Fruit fly (Drosophila melanogaster) whole organism, embryonic: Measurements from ENCODE around the gene CG13484.

Source experiments
- Atf6 ChIP-seq: fragments of 200-800 bp; sonication (Bioruptor generic); IDR thresholded peaks from 2 replicates; pipeline ENCODE4 v1.3.6; 2022; ENCODE audit warnings: missing biosample characterization, missing genetic modification characterization
- Bgb ChIP-seq: fragments of 200-800 bp; sonication (Bioruptor generic); IDR thresholded peaks from 2 replicates; pipeline ENCODE4 v1.3.6; 2022; ENCODE audit warnings: missing biosample characterization, missing genetic modification characterization; ENCODE audit not compliant: partially characterized antibody
- C15 ChIP-seq: fragments of 200-800 bp; sonication (Bioruptor generic); IDR thresholded peaks from 3 replicates; pipeline ENCODE4 v1.3.6; 2022; ENCODE audit warnings: missing biosample characterization, missing genetic modification characterization
- CG10209 ChIP-seq: fragments of 200-800 bp; sonication (Bioruptor generic); optimal IDR thresholded peaks from 3 replicates; lab custom pipeline; 2017; ENCODE audit warnings: missing biosample characterization, mild to moderate bottlenecking, missing genetic modification characterization, missing genetic modification reagents
- CG10267 ChIP-seq: fragments of 200-800 bp; sonication (Bioruptor generic); optimal IDR thresholded peaks from 2 replicates; lab custom pipeline; 2018; ENCODE audit warnings: missing biosample characterization, mild to moderate bottlenecking, missing genetic modification characterization, moderate library complexity
- CG10565 ChIP-seq: fragments of 200-800 bp; sonication (Bioruptor generic); optimal IDR thresholded peaks from 3 replicates; lab custom pipeline; 2016; ENCODE audit warnings: missing biosample characterization, mild to moderate bottlenecking, missing genetic modification characterization
- CG11696 ChIP-seq: fragments of 200-800 bp; sonication (Bioruptor generic); IDR thresholded peaks from 2 replicates; pipeline ENCODE4 v1.3.6; 2022; ENCODE audit warnings: missing biosample characterization, missing genetic modification characterization
- CG14441 ChIP-seq: fragments of 200-800 bp; sonication (Bioruptor generic); IDR thresholded peaks from 2 replicates; pipeline ENCODE4 v1.3.6; 2022; ENCODE audit warnings: missing biosample characterization, missing genetic modification characterization
- CG14710 ChIP-seq: fragments of 200-800 bp; sonication (Bioruptor generic); optimal IDR thresholded peaks from 3 replicates; lab custom pipeline; 2019; ENCODE audit warnings: missing biosample characterization, mild to moderate bottlenecking, missing genetic modification characterization, moderate library complexity
- CG1529 ChIP-seq: fragments of 200-800 bp; sonication (Bioruptor generic); optimal IDR thresholded peaks from 3 replicates; lab custom pipeline; 2018; ENCODE audit warnings: missing biosample characterization, missing genetic modification characterization
- CG15696 ChIP-seq: fragments of 200-800 bp; sonication (Bioruptor generic); optimal IDR thresholded peaks from 2 replicates; lab custom pipeline; 2019; ENCODE audit warnings: missing biosample characterization, mild to moderate bottlenecking, missing genetic modification characterization, moderate library complexity
- CG17359 ChIP-seq: fragments of 200-800 bp; sonication (Bioruptor generic); optimal IDR thresholded peaks from 3 replicates; lab custom pipeline; 2018; ENCODE audit warnings: missing biosample characterization, mild to moderate bottlenecking, missing genetic modification characterization, moderate library complexity
- CG17361 ChIP-seq: fragments of 200-800 bp; sonication (Bioruptor generic); IDR thresholded peaks from 3 replicates; pipeline ENCODE4 v1.3.6; 2022; ENCODE audit warnings: missing biosample characterization, missing genetic modification characterization
- CG17802 ChIP-seq: fragments of 200-800 bp; sonication (Bioruptor generic); optimal IDR thresholded peaks from 2 replicates; lab custom pipeline; 2018; ENCODE audit warnings: missing biosample characterization, mild to moderate bottlenecking, missing genetic modification characterization, moderate library complexity
- CG2116 ChIP-seq: fragments of 200-800 bp; sonication (Bioruptor generic); optimal IDR thresholded peaks from 3 replicates; lab custom pipeline; 2018; ENCODE audit warnings: missing biosample characterization, mild to moderate bottlenecking, missing genetic modification characterization
- CG31224 ChIP-seq: fragments of 200-800 bp; sonication (Bioruptor generic); IDR thresholded peaks from 2 replicates; pipeline ENCODE4 v1.3.6; 2022; ENCODE audit warnings: missing biosample characterization, missing genetic modification characterization
- CG43689 ChIP-seq: fragments of 200-800 bp; sonication (Bioruptor generic); IDR thresholded peaks from 2 replicates; pipeline ENCODE4 v1.3.6; 2022; ENCODE audit warnings: missing biosample characterization, missing genetic modification characterization
- CG4707 ChIP-seq: fragments of 200-800 bp; sonication (Bioruptor generic); optimal IDR thresholded peaks from 2 replicates; lab custom pipeline; 2018; ENCODE audit warnings: missing biosample characterization, mild to moderate bottlenecking, missing genetic modification characterization, moderate library complexity
- CG6854 ChIP-seq: fragments of 200-800 bp; sonication (Bioruptor generic); optimal IDR thresholded peaks from 3 replicates; lab custom pipeline; 2017; ENCODE audit warnings: missing biosample characterization, mild to moderate bottlenecking, missing genetic modification characterization
- CG7357 ChIP-seq: fragments of 200-800 bp; sonication (Bioruptor generic); IDR thresholded peaks from 3 replicates; pipeline ENCODE4 v1.3.6; 2022; ENCODE audit warnings: missing biosample characterization, missing genetic modification characterization
- CG7745 ChIP-seq: fragments of 200-800 bp; sonication (Bioruptor generic); optimal IDR thresholded peaks from 2 replicates; lab custom pipeline; 2018; ENCODE audit warnings: missing biosample characterization, mild to moderate bottlenecking, missing genetic modification characterization, moderate library complexity
- CG7839 ChIP-seq: fragments of 200-800 bp; sonication (Bioruptor generic); optimal IDR thresholded peaks from 3 replicates; lab custom pipeline; 2018; ENCODE audit warnings: missing biosample characterization, mild to moderate bottlenecking, missing genetic modification characterization, moderate library complexity
- D19A ChIP-seq: fragments of 200-800 bp; optimal IDR thresholded peaks from 3 replicates; lab custom pipeline; 2019; ENCODE audit warnings: missing biosample characterization, mild to moderate bottlenecking, missing genetic modification characterization, moderate library complexity
- Dbx ChIP-seq: fragments of 200-800 bp; sonication (Bioruptor generic); IDR thresholded peaks from 3 replicates; pipeline ENCODE4 v1.3.6; 2022; ENCODE audit warnings: missing biosample characterization, missing genetic modification characterization
- Dp ChIP-seq: fragments of 200-800 bp; sonication (Bioruptor generic); optimal IDR thresholded peaks from 2 replicates; lab custom pipeline; 2018; ENCODE audit warnings: missing biosample characterization, mild to moderate bottlenecking, missing genetic modification characterization, moderate library complexity
- Gsc ChIP-seq: fragments of 200-800 bp; sonication (Bioruptor generic); IDR thresholded peaks from 2 replicates; pipeline ENCODE4 v1.3.6; 2022; ENCODE audit warnings: missing biosample characterization, missing genetic modification characterization
- Nf-YB ChIP-seq: fragments of 200-800 bp; sonication (Bioruptor generic); optimal IDR thresholded peaks from 3 replicates; lab custom pipeline; 2019; ENCODE audit warnings: missing biosample characterization, mild to moderate bottlenecking, missing genetic modification characterization, moderate library complexity
- Ptx1 ChIP-seq: fragments of 200-800 bp; sonication (Bioruptor generic); IDR thresholded peaks from 2 replicates; pipeline ENCODE4 v1.3.6; 2022; ENCODE audit warnings: missing biosample characterization, missing genetic modification characterization
- Rx ChIP-seq: fragments of 200-800 bp; sonication (Bioruptor generic); IDR thresholded peaks from 2 replicates; pipeline ENCODE4 v1.3.6; 2022; ENCODE audit warnings: missing biosample characterization, missing genetic modification characterization
- Sox102F ChIP-seq: fragments of 200-800 bp; sonication (Bioruptor generic); optimal IDR thresholded peaks from 2 replicates; lab custom pipeline; 2018; ENCODE audit warnings: missing biosample characterization, mild to moderate bottlenecking, missing genetic modification characterization, moderate library complexity
- abd-A ChIP-seq: fragments of 200-800 bp; sonication (Bioruptor generic); optimal IDR thresholded peaks from 3 replicates; lab custom pipeline; 2019; ENCODE audit warnings: missing biosample characterization, mild to moderate bottlenecking, missing genetic modification characterization, moderate library complexity
- da ChIP-seq: fragments of 200-800 bp; sonication (Bioruptor generic); optimal IDR thresholded peaks from 2 replicates; lab custom pipeline; 2016; ENCODE audit warnings: missing biosample characterization, missing genetic modification characterization
- disco-r ChIP-seq: fragments of 200-800 bp; sonication (Bioruptor generic); optimal IDR thresholded peaks from 2 replicates; lab custom pipeline; 2016; ENCODE audit warnings: missing biosample characterization, missing genetic modification characterization
- dmrt99B ChIP-seq: fragments of 200-800 bp; sonication (Bioruptor generic); optimal IDR thresholded peaks from 2 replicates; lab custom pipeline; 2018; ENCODE audit warnings: missing biosample characterization, mild to moderate bottlenecking, missing genetic modification characterization, moderate library complexity
- fd96Cb ChIP-seq: fragments of 200-800 bp; sonication (Bioruptor generic); optimal IDR thresholded peaks from 2 replicates; lab custom pipeline; 2018; ENCODE audit warnings: missing biosample characterization, mild to moderate bottlenecking, missing genetic modification characterization, moderate library complexity
- gcm ChIP-seq: fragments of 200-800 bp; sonication (Bioruptor generic); optimal IDR thresholded peaks from 2 replicates; lab custom pipeline; 2019; ENCODE audit warnings: missing biosample characterization, mild to moderate bottlenecking, missing genetic modification characterization, moderate library complexity
- gem ChIP-seq: fragments of 200-800 bp; sonication (Bioruptor generic); optimal IDR thresholded peaks from 2 replicates; lab custom pipeline; 2019; ENCODE audit warnings: missing biosample characterization, mild to moderate bottlenecking, missing genetic modification characterization, moderate library complexity
- gsb-n ChIP-seq: fragments of 200-800 bp; sonication (Bioruptor generic); optimal IDR thresholded peaks from 3 replicates; lab custom pipeline; 2018; ENCODE audit warnings: missing biosample characterization, mild to moderate bottlenecking, missing genetic modification characterization
- ken ChIP-seq: fragments of 200-800 bp; sonication (Bioruptor generic); IDR thresholded peaks from 3 replicates; pipeline ENCODE4 v1.3.6; 2022; ENCODE audit warnings: missing biosample characterization, missing genetic modification characterization
- lilli ChIP-seq: fragments of 200-800 bp; sonication (Bioruptor generic); optimal IDR thresholded peaks from 3 replicates; lab custom pipeline; 2016; ENCODE audit warnings: missing biosample characterization, missing genetic modification characterization
- oc ChIP-seq: fragments of 200-800 bp; sonication (Bioruptor generic); optimal IDR thresholded peaks from 2 replicates; lab custom pipeline; 2018; ENCODE audit warnings: missing biosample characterization, mild to moderate bottlenecking, missing genetic modification characterization, moderate library complexity
- prd ChIP-seq, 3 experiments: fragments of >200 bp in 2 of 3; fragments of 200-800 bp in 1 of 3; sonication (Bioruptor generic) in 1 of 3; optimal IDR thresholded peaks in 2 of 3; IDR thresholded peaks in 1 of 3; 2 replicates in 2 of 3; 3 replicates in 1 of 3; pipeline versions ENCODE4 v1.3.6 to Lab custom; 2017 to 2022; ENCODE audit warnings: missing biosample characterization in 1 of 3, missing genetic modification characterization in 1 of 3
- salm ChIP-seq: fragments of 200-800 bp; sonication (Bioruptor generic); optimal IDR thresholded peaks from 2 replicates; lab custom pipeline; 2018; ENCODE audit warnings: missing biosample characterization, mild to moderate bottlenecking, missing genetic modification characterization
- sens ChIP-seq: fragments of 200-800 bp; sonication (Bioruptor generic); peaks from one replicate; lab custom pipeline; 2016; ENCODE audit warnings: missing biosample characterization, missing genetic modification characterization
- slp2 ChIP-seq: fragments of 200-800 bp; sonication (Bioruptor generic); optimal IDR thresholded peaks from 2 replicates; lab custom pipeline; 2016; ENCODE audit warnings: missing biosample characterization, missing genetic modification characterization
- tna ChIP-seq: fragments of 200-800 bp; sonication (Bioruptor generic); IDR thresholded peaks from 2 replicates; pipeline ENCODE4 v1.3.6; 2022; ENCODE audit warnings: missing biosample characterization, missing genetic modification characterization; ENCODE audit not compliant: partially characterized antibody
- trem ChIP-seq: fragments of 200-800 bp; optimal IDR thresholded peaks from 3 replicates; lab custom pipeline; 2019; ENCODE audit warnings: missing biosample characterization, mild to moderate bottlenecking, missing genetic modification characterization, moderate library complexity
- tup ChIP-seq: fragments of 200-800 bp; sonication (Bioruptor generic); optimal IDR thresholded peaks from 2 replicates; lab custom pipeline; 2016; ENCODE audit warnings: missing biosample characterization, mild to moderate bottlenecking, missing genetic modification characterization, moderate library complexity
- vnd ChIP-seq: fragments of 200-800 bp; sonication (Bioruptor generic); IDR thresholded peaks from 3 replicates; pipeline ENCODE4 v1.3.6; 2022; ENCODE audit warnings: missing biosample characterization, missing genetic modification characterization; ENCODE audit not compliant: partially characterized antibody
- zf30C ChIP-seq: fragments of 200-800 bp; sonication (Bioruptor generic); optimal IDR thresholded peaks from 3 replicates; lab custom pipeline; 2018; ENCODE audit warnings: missing biosample characterization, mild to moderate bottlenecking, missing genetic modification characterization
- zfh2 ChIP-seq: fragments of 200-800 bp; sonication (Bioruptor generic); optimal IDR thresholded peaks from 2 replicates; lab custom pipeline; 2016; ENCODE audit warnings: missing biosample characterization, missing genetic modification characterization

Gene CG13484

DNA sequence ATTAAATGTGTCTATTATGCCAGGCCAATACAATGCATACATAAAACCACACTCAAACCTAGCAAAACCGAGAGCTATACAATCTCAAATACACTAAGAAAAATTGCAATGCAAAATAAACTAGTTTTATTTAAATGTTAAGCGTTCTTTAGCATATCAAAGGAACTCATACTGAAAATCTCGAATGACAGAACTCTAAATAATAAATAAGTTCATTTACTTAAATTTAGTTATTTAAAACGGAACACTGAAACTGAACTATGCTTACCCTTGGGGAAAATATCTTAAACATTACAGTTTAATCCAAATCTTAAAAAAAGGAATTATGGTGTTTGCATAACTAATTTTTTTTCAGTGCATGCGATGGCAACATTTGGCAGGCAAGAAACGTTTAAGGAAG lies 33.3 kb upstream of the CG13484 start (continued):
- no peak for TF ChIP-seq oc (tag; lab: Kevin White, UChicago)
- peak; percentile 36 for TF ChIP-seq dmrt99B
- no peak for TF ChIP-seq abd-A (tag; lab: Kevin White, UChicago)
- TF ChIP-seq Dbx (GFP tag; lab: Robert Waterston, UW), result no peak
- no peak for TF ChIP-seq gsb-n (tag; lab: Kevin White, UChicago)
- no peak for TF ChIP-seq zf30C (GFP tag; lab: Kevin White, UChicago)
- TF ChIP-seq da (GFP tag; lab: Kevin White, UChicago), result no peak
- TF ChIP-seq tna (GFP tag; lab: Robert Waterston, UW), result no peak
- no peak for TF ChIP-seq salm (tag; lab: Kevin White, UChicago)
- TF ChIP-seq Rx (GFP tag; lab: Robert Waterston, UW), result no peak
- TF ChIP-seq ken (GFP tag; lab: Robert Waterston, UW), result no peak
- TF ChIP-seq C15, result no peak
- TF ChIP-seq sens (GFP tag; lab: Kevin White, UChicago), result peak; percentile 81
- no peak for TF ChIP-seq CG10565
- TF ChIP-seq CG14710 (tag; lab: Kevin White, UChicago), result peak; percentile 25
- no peak for TF ChIP-seq CG17802 (tag; lab: Kevin White, UChicago)
- no peak for TF ChIP-seq CG17359
- TF ChIP-seq Bgb (GFP tag; lab: Robert Waterston, UW), result no peak
- no peak for TF ChIP-seq Gsc (GFP tag; lab: Robert Waterston, UW)
- no peak for TF ChIP-seq CG14441
- peak; percentile 30 for TF ChIP-seq CG7839 (tag; lab: Kevin White, UChicago)
- TF ChIP-seq CG11696 (GFP tag; lab: Robert Waterston, UW), result no peak
- no peak for TF ChIP-seq Sox102F (GFP tag; lab: Kevin White, UChicago)
- no peak for TF ChIP-seq tup (GFP tag; lab: Kevin White, UChicago)
- no peak for TF ChIP-seq CG43689 (GFP tag; lab: Robert Waterston, UW)
- peak; percentile 22 for TF ChIP-seq CG10267 (tag; lab: Kevin White, UChicago)
- TF ChIP-seq trem, result no peak
- no peak for TF ChIP-seq CG7745 (tag; lab: Kevin White, UChicago)
- TF ChIP-seq CG4707 (GFP tag; lab: Kevin White, UChicago), result no peak
- TF ChIP-seq CG6854 (GFP tag; lab: Kevin White, UChicago), result no peak
- TF ChIP-seq Dp (GFP tag; lab: Kevin White, UChicago), result no peak
- no peak for TF ChIP-seq CG31224
- TF ChIP-seq disco-r (GFP tag; lab: Kevin White, UChicago), result no peak
- no peak for TF ChIP-seq vnd
- no peak for TF ChIP-seq CG1529 (GFP tag; lab: Kevin White, UChicago)
- TF ChIP-seq D19A (tag; lab: Kevin White, UChicago), result no peak
- TF ChIP-seq lilli (GFP tag; lab: Kevin White, UChicago), result no peak
- TF ChIP-seq CG17361 (GFP tag; lab: Robert Waterston, UW), result peak; percentile 63
- TF ChIP-seq Ptx1 (GFP tag; lab: Robert Waterston, UW), result peak; percentile 7; the same call in 1 of the 2 replicates
- TF ChIP-seq CG7357, result no peak
- no peak for TF ChIP-seq gcm
- no peak for TF ChIP-seq Atf6 (GFP tag; lab: Robert Waterston, UW)
- TF ChIP-seq gem (tag; lab: Kevin White, UChicago), result peak; percentile 49
- no peak for TF ChIP-seq CG15696 (tag; lab: Kevin White, UChicago)
- no peak for TF ChIP-seq Nf-YB (GFP tag; lab: Kevin White, UChicago)
- peak; percentile 39 for TF ChIP-seq fd96Cb (tag; lab: Kevin White, UChicago)
- no peak for TF ChIP-seq CG10209 (GFP tag; lab: Kevin White, UChicago)
- no peak for TF ChIP-seq zfh2
- TF ChIP-seq prd (optimal IDR thresholded peaks at IDR 0.05; lab: Kevin White, UChicago), result no peak
- peak; percentile 52; the same call in 1 of the 3 replicates for TF ChIP-seq prd (GFP tag; IDR thresholded peaks at IDR 0.05; lab: Robert Waterston, UW)
- no peak for TF ChIP-seq CG2116
- TF ChIP-seq slp2 (GFP tag; lab: Kevin White, UChicago), result no peak
